Fruit fly (Drosophila melanogaster): ENCODE measurements around the gene cocoon.

cocoon gene

DNA sequence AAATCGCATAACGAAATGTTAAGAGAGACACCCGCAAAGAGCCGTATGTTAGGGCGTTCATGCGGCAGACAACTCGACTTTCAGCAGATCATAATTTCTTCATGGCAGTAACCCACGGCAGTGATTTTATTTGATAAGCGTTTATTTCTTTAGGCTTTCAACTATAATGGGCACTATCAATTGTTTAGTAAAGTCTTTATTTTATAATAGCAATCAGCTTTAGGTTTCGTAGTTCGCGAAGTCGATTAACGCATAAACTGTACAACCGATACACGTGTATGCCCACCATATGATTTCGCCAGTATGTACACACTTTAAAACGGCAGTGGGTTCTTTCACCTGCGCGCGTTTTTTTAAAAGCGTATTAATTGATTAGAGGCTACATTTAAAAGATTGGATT lies 34.3 kb upstream of the cocoon start, which contains the start of gene CG7841 (continued):
- TF ChIP-seq sna (GFP tag; IDR thresholded peaks at IDR 0.05; ENCODE audit: partially characterized antibody) (no peak), CG1602 (GFP tag; optimal IDR thresholded peaks at IDR 0.05) (peak; percentile 93), Bteb2 (GFP tag; optimal IDR thresholded peaks at IDR 0.05) (peak; percentile 97), CG43689 (GFP tag; IDR thresholded peaks at IDR 0.05) (no peak; the same call in 1 of the 2 replicates), ara (GFP tag; IDR thresholded peaks at IDR 0.05) (peak; percentile 96), corto (GFP tag; optimal IDR thresholded peaks at IDR 0.05) (peak; percentile 98), Dbx (GFP tag; IDR thresholded peaks at IDR 0.05) (peak; percentile 95), Dek (tag; optimal IDR thresholded peaks at IDR 0.05) (peak; percentile 97), CG14860 (GFP tag; IDR thresholded peaks at IDR 0.05; ENCODE audit: partially characterized antibody) (no peak), zen2 (GFP tag; IDR thresholded peaks at IDR 0.05; ENCODE audit: partially characterized antibody) (no peak), trh (GFP tag; optimal IDR thresholded peaks at IDR 0.05) (peak; percentile 92), Sox100B (GFP tag; optimal IDR thresholded peaks at IDR 0.05) (peak; percentile 97), CG14014 (GFP tag; IDR thresholded peaks at IDR 0.05) (peak; percentile 96), CG8089 (GFP tag; optimal IDR thresholded peaks at IDR 0.05) (peak; percentile 96), Meics (GFP tag; optimal IDR thresholded peaks at IDR 0.05) (peak; percentile 98), gce (GFP tag; IDR thresholded peaks at IDR 0.05) (peak; percentile 94; the same call in 2 of the 3 replicates), CG11696 (GFP tag; IDR thresholded peaks at IDR 0.05) (peak; percentile 91), ci (GFP tag; IDR thresholded peaks at IDR 0.05) (peak; percentile 99), fd96Cb (tag; optimal IDR thresholded peaks at IDR 0.05) (peak; percentile 96), CG14441 (GFP tag; IDR thresholded peaks at IDR 0.05) (peak; percentile 91; the same call in 1 of the 2 replicates), CG4820 (GFP tag; optimal IDR thresholded peaks at IDR 0.05) (peak; percentile 100), CG6813 (GFP tag; optimal IDR thresholded peaks at IDR 0.05) (peak; percentile 99), Sry-δ (GFP tag; optimal IDR thresholded peaks at IDR 0.05) (peak; percentile 73), Fer3 (tag; optimal IDR thresholded peaks at IDR 0.05) (peak; percentile 98), Scr (GFP tag; IDR thresholded peaks at IDR 0.05; ENCODE audit: partially characterized antibody) (no peak), Rx (GFP tag; IDR thresholded peaks at IDR 0.05) (no peak; the same call in none of the 2 replicates), Gug (GFP tag; IDR thresholded peaks at IDR 0.05) (peak; percentile 75), CG17612 (GFP tag; IDR thresholded peaks at IDR 0.05) (peak; percentile 83; the same call in 1 of the 2 replicates), CG9437 (GFP tag; optimal IDR thresholded peaks at IDR 0.05) (peak; percentile 90), nmo (GFP tag; optimal IDR thresholded peaks at IDR 0.05) (peak; percentile 98), Taf1 (GFP tag; IDR thresholded peaks at IDR 0.05) (peak; percentile 89; the same call in 1 of the 2 replicates), CG18011 (GFP tag; optimal IDR thresholded peaks at IDR 0.05) (peak; percentile 91), CHES-1-like (GFP tag; optimal IDR thresholded peaks at IDR 0.05) (peak; percentile 96), HHEX (GFP tag; optimal IDR thresholded peaks at IDR 0.05) (peak; percentile 98), CG16813 (GFP tag; IDR thresholded peaks at IDR 0.05; ENCODE audit: partially characterized antibody) (no peak), BtbVII (GFP tag; optimal IDR thresholded peaks at IDR 0.05) (peak; percentile 99), gro (GFP tag; optimal IDR thresholded peaks at IDR 0.05) (peak; percentile 99), Dref (GFP tag; IDR thresholded peaks at IDR 0.05) (0 out of 2 replicates have a peak, but pooled peaks have one; percentile 31), Hand (GFP tag; optimal IDR thresholded peaks at IDR 0.05) (peak; percentile 99), NC2β (GFP tag; optimal IDR thresholded peaks at IDR 0.05) (peak; percentile 98), rib (GFP tag; IDR thresholded peaks at IDR 0.05) (peak; percentile 95), CG30431 (GFP tag; optimal IDR thresholded peaks at IDR 0.05) (peak; percentile 92), sima (GFP tag; optimal IDR thresholded peaks at IDR 0.05) (peak; percentile 92), Atf6 (GFP tag; IDR thresholded peaks at IDR 0.05) (peak; percentile 98), CG6791 (GFP tag; IDR thresholded peaks at IDR 0.05; ENCODE audit: partially characterized antibody) (no peak), salm (tag; optimal IDR thresholded peaks at IDR 0.05) (peak; percentile 98), CG30403 (GFP tag; optimal IDR thresholded peaks at IDR 0.05) (peak; percentile 97), Oli (tag; optimal IDR thresholded peaks at IDR 0.05) (peak; percentile 96), Ssrp (tag; optimal IDR thresholded peaks at IDR 0.05) (peak; percentile 95), CG11695 (GFP tag; IDR thresholded peaks at IDR 0.05) (peak; percentile 98)
